Fruit fly (Drosophila melanogaster) ovary, adult (tissue): ENCODE measurements around the gene CG14852.

Source experiments
- CG17801 ChIP-seq: fragments of 200-800 bp; optimal IDR thresholded peaks from 2 replicates; lab custom pipeline; 2019; ENCODE audit warnings: missing biosample characterization, mild to moderate bottlenecking, missing genetic modification characterization, moderate library complexity; ENCODE audit not compliant: partially characterized antibody

The CG14852 gene

DNA sequence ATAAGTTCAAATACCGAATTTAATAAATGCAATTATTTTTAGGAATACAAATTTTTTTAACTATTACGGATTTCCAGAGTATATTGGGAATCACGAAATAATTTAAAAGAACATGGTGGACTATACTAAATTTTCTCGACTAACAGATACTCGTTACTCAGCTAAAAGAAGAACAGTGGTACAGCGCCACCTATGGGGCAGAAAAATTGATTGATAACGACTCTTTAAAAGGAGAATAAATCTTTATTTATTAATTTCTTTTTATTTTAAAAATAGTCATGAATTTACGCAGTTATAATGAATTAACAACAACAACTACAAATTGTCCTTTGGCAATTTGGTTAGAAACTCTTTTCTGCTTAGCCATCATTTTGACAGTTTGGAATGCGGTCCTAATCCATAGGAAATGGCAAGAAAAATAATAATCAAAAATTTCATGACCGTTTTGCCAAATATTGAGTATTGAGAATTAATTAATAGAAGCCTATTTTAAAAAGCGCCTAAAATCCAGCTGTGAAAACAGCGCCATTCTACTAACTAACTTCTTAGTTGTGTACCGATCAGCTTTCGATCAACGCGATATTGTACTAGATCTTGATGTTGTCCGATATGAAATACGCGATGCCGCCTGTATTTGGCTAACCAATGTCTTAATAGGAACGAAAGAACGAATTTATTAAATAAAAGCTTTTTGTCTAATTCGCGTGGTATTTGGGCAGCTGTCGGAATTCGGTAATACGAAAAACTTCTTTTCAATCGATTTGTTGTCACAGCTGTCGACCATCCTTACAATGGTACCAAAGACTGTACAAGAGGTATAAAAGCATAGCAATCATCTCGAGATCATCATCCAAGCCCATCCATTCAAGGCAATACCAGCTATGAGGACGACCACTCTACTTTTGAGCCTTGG, at the start of gene CG14852:
TSS of gene CG14852 (plus strand) at position 863 of the 913 bp plus-strand sequence.
- no peak for TF ChIP-seq CG17801

DNA sequence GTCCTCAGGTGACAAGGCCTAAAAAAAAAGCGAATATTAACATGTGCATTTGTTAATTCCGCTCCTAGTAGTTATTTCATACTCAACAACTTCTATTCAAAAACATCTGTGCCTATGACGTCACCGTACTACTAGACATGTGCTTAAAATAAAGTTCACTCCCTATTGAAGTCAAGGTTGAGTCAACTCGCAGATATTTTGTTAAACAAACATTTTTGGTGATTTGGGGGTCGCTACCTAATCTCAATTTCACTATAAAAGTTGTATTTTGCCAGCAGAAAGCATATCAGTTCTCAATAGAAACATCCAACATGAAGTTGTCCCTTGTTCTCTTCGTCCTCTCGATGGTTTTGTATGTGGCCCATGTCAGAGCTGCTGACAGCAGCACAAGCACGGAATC, 49.0 kb upstream of the CG14852 start, which contains the start of gene CG34273:
TSS of gene CG34273 (plus strand) at position 301 of the 400 bp plus-strand sequence.
- no peak for TF ChIP-seq CG17801

DNA sequence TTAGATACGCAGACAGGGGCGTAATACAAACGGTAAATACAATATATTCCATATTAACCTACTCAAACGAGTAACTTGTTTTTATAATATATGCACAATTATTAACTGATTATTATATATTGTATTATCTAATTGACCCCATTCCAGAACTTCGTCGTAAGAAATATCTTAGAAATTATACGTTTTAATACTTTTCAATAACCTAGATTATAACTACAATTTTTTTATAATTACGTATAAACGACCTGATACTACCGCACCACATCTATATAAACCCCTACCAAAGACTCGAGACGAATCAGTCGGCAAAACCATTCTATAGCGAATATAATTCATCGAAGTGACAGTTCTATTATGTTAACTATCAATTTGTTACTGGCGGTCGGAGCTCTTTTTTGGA, 45.0 kb upstream of the CG14852 start, which contains the start of gene Cyp313a1:
TSS of gene Cyp313a1 (plus strand) at position 301 of the 400 bp plus-strand sequence.
- no peak for TF ChIP-seq CG17801

DNA sequence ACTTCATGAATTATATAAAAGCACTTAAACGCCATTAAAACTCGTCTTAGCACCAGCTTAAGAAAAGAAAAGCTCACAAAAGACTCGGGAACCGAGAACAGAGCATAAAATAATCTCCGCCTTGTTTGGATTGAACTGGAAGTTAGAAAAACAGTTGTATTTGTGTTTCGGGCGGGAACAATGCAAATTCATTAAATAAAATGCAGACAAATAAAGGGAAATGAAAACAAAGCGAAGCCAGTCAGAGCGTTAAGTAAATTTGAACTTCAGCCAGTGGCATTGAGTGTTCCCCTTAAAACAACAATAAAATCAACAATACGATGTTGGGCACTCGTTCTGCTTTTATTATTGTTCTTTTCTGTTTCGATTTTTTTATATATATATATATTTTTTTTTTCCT, 39.1 kb upstream of the CG14852 start:
- TF ChIP-seq CG17801, result no peak

DNA sequence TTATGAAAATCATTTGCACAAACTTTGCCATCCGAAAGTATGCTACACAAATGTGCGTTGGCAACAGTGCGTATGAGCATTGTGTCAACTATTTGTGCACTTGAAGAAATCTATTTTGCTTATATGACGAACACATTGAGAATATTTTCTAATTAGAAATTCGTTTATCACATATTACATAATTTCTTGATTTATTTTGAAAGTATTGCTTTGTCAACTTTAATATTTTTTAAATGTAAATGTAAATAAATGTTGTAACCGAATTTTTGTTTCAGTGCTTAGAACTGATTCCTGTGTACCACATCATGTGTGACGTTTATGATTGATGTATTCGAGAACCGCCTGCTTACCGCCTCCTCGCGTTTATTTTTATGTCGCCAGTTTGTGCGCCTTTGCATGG, 23.7 kb upstream of the CG14852 start:
- TF ChIP-seq CG17801, result no peak

DNA sequence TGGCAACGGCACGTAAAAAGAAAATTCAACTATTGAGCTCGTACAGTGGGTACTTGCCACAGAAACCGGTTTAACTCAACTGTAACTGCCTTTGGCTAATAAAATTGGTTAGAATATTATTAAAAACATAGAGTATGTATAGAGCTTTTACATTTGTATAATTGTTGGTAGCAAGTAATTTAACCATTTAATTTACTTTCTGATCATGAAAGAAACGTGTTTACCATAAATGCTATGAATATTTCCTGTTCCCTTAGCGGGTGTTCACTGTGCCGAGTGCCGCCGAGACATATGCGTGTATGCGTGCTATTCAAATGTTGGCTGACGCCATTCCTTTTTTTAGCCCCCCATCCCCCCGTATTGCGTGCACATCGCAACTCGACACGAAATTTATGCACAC, 17.0 kb upstream of the CG14852 start:
- no peak for TF ChIP-seq CG17801

DNA sequence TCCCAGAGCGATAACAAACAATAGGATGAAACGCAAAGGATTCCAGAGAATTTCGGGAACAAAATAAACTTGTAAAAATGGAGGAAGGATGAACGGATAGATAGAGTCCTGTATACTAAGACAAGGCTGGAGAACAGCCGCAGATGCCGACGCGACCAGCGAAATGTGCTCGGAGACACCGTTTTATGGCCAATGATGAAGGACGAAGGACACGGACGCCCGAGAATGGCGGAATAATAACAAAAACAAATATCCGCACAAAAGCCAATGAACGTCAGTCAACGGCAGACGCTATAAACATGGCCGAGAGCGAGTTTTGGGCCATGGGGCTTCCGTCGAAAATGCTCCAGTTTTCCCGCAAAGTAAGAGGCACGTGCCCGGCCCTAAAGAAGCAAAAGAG, 10.7 kb upstream of the CG14852 start:
- no peak for TF ChIP-seq CG17801

DNA sequence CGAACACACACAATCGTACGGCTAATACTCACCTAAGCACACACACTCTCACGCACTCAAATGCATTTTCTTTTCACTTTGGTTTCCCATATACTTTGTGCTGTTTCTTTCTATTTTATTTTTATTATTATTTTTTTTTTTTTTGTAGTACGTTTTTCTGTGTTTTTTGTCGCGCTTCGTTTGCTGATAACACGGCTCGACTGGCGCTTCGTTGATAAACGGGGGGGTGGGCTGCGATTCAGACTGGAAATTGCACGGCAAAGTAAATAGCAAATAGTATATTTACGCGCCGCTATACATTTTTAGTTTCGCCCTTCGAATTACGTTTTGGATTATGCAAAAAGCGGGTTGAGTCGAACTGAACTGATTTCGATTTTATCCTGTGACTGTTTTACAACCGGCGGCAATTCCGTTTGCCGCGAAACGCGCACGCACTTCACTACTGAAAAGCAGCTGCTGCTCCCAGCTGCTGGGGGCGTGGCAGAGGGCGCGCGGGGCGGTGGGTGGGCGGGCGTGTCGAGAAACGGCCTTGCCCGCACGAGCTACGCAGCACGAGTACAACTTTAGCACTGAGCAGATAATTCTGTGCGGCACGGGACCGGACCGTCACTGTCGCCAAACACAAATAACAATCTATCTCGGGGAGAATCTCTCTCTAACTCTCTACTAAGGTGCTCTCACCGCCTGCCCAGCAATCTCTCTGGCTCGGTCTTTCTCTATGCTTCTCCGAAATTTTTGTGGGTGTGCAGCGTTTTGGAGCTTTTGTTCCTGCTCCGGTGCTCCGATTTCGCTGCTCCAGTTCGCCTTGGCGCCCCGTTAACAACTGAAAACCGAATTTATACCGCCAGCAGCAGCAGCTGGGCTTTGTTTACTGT, 8.0 kb upstream of the CG14852 start, which contains the start of gene Pde6:
TSS of gene Pde6 (minus strand) at position 825 of the 875 bp plus-strand sequence.
- no peak for TF ChIP-seq CG17801

DNA sequence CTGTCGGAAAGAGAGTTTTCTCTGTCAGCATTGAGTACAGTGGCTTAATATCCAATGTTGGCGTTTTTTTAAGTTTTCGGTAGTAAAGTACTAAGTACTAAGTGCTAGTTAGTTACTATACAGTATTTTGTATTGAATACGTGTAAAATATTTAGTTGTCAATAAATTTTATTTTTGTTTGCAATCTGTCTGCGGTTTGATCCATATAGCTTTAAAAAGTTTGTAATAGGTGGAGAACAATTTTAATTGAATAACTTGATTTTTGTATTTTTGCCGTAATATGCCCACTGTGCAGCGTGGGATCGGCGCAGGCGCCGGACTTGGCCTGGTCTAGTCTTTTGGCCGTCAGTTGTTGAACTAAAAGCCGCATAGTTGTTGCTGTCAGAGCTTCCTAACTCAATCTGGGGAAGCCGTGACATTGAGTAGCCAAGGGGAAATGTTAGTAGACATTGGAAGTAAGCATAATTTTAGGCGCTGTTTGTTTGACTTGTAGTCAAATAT, 7.3 kb upstream of the CG14852 start:
- TF ChIP-seq CG17801, result no peak

DNA sequence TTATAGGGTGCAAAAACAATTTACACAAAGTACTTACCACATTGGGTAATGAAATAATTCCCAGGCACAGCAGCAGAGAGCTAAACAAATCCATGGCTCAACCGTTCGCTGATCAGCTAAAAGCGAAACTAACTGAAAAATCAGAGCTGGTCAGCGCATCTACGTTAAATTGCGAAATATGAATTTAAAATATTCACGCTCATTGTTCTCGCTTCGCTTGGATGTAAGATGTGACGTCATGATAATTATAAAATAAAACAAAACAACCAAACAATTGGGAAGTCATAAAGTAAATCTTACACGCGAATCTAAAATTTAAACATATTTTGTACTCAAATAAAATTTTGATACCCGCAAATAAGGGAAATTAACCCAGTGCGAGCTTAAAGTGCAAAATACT, 5.8 kb upstream of the CG14852 start, which contains the start of gene CG14854:
TSS of gene CG14854 (minus strand) at position 101 of the 400 bp plus-strand sequence.
- no peak for TF ChIP-seq CG17801

DNA sequence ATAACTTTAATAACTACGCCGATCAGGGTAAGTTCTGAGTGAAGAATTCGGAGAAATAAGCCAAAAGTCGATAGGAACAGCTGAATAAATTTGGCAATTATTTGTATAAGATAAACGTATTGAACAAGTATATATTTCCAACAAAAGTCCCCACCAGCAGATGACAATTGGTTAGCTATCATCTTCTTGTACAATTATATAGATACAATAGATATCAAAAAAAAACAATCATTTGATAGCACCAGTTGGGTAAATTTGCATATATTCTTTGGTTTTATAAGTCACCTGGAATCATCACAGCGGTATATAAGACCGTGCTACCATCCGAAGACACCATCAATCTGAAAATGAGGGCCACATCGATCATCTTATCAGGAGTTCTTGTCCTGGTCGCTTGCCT, 5.1 kb upstream of the CG14852 start, which contains the start of gene Jig:
TSS of gene Jig (plus strand) at position 301 of the 400 bp plus-strand sequence.
- TF ChIP-seq CG17801, result no peak

DNA sequence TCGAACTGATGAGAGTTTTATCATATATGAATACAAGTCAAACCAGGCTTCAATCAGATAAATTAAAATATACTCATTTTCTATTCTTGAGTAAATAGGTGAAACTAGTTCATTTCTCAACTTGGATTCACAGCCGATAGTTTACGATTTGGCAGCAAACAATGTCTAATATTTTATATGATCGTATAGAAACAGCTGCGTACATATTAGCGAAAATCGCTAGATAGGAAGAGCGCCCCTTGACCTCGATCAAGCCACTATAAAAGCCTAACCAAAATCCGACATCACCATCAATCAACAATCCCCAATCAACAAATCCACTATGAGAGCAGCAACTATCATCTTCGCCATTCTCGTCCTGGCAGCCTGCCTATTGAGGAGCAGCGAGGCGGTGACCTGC, 3.7 kb upstream of the CG14852 start, which contains the start of gene CG14851:
TSS of gene CG14851 (plus strand) at position 301 of the 400 bp plus-strand sequence.
- no peak for TF ChIP-seq CG17801

DNA sequence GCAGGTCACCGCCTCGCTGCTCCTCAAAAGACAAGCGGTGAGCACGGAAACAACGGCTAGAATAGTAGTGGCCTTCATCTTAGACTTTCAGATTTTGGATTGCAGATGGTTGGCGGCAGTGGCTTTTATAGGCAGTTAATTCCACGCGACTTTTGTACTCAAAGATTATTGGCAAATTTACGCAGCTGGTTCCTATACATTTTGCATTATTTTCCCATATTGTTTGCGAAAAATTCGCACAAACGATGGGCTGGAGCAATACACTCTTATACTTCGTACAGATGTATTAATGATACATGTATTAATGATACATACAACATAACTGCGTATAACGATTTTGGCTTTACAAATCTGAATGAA, 1.0 kb upstream of the CG14852 start, which contains the start of gene CG8087:
TSS of gene CG8087 (minus strand) at position 101 of the 360 bp plus-strand sequence.
- TF ChIP-seq CG17801, result no peak

DNA sequence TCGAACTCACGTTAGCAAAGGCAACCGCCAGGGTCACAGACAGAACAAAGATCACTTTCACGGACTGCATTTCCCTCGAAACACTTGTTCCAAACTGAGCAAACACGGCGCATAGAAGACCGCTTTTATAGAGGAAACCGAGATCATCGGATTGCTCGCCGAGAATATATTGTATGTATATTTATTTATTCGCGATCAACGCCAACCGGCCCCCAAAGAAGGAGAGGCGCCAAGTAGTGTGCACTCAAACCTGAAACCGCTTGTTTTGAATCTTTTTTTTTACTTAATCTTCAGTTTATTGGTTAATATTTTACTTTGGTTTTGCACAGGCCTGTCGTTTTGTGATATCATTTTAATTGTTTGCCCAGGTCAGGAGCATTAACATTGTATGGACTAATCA, 1.6 kb downstream of the CG14852 start, which contains the start of gene CG31313:
TSS of gene CG31313 (minus strand) at position 101 of the 400 bp plus-strand sequence.
- TF ChIP-seq CG17801, result no peak

DNA sequence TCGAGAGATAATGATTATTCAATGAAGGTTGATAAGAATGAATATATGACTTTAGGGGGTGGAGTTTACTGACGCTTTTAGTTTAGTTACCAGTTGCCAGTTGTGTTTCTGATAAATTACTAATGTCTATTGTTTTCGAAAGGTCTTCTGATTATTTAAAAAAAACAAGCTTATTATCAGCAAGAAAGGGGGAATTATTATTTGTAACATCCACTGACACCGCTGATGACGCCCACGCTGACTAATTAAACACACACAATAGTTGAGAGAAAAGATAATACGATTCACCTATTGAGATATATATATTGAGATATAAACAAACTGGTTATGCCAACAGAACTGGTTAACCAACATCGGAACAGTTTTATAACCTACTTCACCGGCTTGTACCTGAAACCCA, 2.1 kb downstream of the CG14852 start:
- no peak for TF ChIP-seq CG17801

DNA sequence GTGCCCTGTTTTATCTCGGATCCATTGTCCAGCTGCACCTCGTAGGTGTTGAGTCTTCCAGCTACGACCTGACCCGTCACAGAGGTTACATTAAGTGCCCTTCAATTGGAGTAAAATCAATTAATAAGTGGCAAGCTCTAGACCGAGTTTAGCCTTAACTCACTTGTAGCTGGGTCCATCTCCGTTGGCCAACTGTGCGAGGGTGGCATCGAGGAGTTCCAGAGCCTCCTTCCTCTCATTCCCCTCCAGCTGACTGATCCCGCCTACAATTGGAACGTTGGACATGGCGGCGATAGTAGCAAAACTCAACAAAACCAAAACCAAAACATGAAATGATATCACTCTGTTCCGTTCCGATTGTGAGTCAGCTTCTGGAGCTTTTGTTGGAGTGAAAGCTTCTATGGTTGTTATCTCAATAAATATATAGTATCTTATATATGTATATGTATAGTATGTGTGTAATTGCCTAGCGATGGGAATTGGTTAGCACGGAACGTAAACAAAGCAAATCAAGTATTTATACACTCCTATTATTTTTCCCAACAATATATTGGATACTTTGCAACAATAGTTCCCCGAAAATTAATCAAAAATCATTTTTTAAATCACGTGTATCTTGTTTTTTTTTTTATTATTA, 2.9 kb downstream of the CG14852 start, which contains the start of gene CG8066:
TSS of gene CG8066 (minus strand) at position 347 of the 637 bp plus-strand sequence.
- peak; percentile 25 for TF ChIP-seq CG17801
